Worm (Caenorhabditis elegans) whole organism, late embryonic: Measurements from ENCODE around the gene T10H4.4.

Source experiments
- K02D7.2 ChIP-seq: sonication (generic microtip); optimal IDR thresholded peaks from 2 replicates; lab custom pipeline; 2017; ENCODE audit warnings: mild to moderate bottlenecking, missing genetic modification characterization, missing compliant biosample characterization
- nfya-1 ChIP-seq: sonication (generic microtip); optimal IDR thresholded peaks from 2 replicates; lab custom pipeline; 2017; ENCODE audit warnings: missing genetic modification characterization, mild to moderate bottlenecking, missing compliant biosample characterization, antibody characterized with exemption, moderate library complexity
- nhr-11 ChIP-seq: fragments of 150-350 bp; optimal IDR thresholded peaks from 2 replicates; lab custom pipeline; 2014; ENCODE audit warnings: missing biosample characterization, missing genetic modification characterization
- pha-4 ChIP-seq: fragments of 150-350 bp; optimal IDR thresholded peaks from 2 replicates; lab custom pipeline; 2018; ENCODE audit warnings: missing biosample characterization, missing genetic modification reagents, missing genetic modification characterization
- unc-3 ChIP-seq, 2 experiments: fragments of 200-800 bp in 1 of 2; sonication (Bioruptor generic) in 1 of 2; sonication (generic microtip) in 1 of 2; conservative IDR thresholded peaks in 1 of 2; optimal IDR thresholded peaks in 1 of 2; 2 replicates each; pipeline versions ENCODE4 v1.3.6 to Lab custom; 2016 to 2022; ENCODE audit warnings: missing compliant biosample characterization in 2 of 2, missing genetic modification characterization in 2 of 2, missing genetic modification reagents in 1 of 2
- unc-42 ChIP-seq: sonication (generic microtip); optimal IDR thresholded peaks from 2 replicates; lab custom pipeline; 2016; ENCODE audit warnings: missing genotype, missing genetic modification characterization, missing compliant biosample characterization

DNA sequence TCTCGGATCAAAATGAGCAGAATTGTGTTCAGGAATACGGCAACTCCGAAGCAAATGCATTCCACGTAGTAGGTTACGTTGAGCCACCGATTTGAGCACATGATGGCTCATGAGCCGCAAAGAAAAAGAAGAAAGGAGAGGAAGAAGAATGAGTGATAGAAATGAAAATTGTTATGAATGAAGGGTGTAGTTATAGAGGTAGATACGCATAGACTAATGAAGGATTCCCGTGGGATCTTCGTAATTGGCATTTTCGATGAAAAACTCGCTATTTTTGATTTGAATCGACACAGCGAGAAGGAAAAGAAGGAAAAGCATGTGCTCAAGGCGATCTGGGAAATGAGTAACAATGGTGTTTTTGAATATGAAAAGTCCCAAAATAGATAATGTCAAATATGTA is 21.7 kb upstream of the T10H4.4 start, which contains the start of gene str-96:
- TF ChIP-seq K02D7.2 (tag; lab: Kevin White, UChicago) (no peak), unc-42 (tag; lab: Kevin White, UChicago) (no peak), nhr-11 (tag; lab: Kevin White, UChicago) (no peak), pha-4 (tag; lab: Kevin White, UChicago) (no peak), nfya-1 (tag; lab: Kevin White, UChicago) (no peak), unc-3 (GFP tag; conservative IDR thresholded peaks at IDR 0.05; lab: Robert Waterston, UW) (no peak), unc-3 (tag; optimal IDR thresholded peaks at IDR 0.05; lab: Kevin White, UChicago) (no peak)
